Fruit fly (Drosophila melanogaster) whole organism, embryonic: ENCODE results near the gene CG13917.

Source experiments
- CG10565 ChIP-seq: fragments of 200-800 bp; sonication (Bioruptor generic); optimal IDR thresholded peaks from 3 replicates; lab custom pipeline; 2016; ENCODE audit warnings: missing biosample characterization, mild to moderate bottlenecking, missing genetic modification characterization
- CG10959 ChIP-seq: fragments of 200-800 bp; sonication (Bioruptor generic); IDR thresholded peaks from 2 replicates; pipeline ENCODE4 v1.3.6; 2022; ENCODE audit warnings: missing biosample characterization, missing genetic modification characterization
- CG12391 ChIP-seq: fragments of 200-800 bp; sonication (Bioruptor generic); optimal IDR thresholded peaks from 3 replicates; lab custom pipeline; 2018; ENCODE audit warnings: missing biosample characterization, mild to moderate bottlenecking, missing genetic modification characterization, moderate library complexity
- CG13775 ChIP-seq: fragments of 200-800 bp; sonication (Bioruptor generic); optimal IDR thresholded peaks from 3 replicates; lab custom pipeline; 2017; ENCODE audit warnings: missing biosample characterization, mild to moderate bottlenecking, missing genetic modification characterization
- CG15601 ChIP-seq: fragments of 200-800 bp; sonication (Bioruptor generic); optimal IDR thresholded peaks from 3 replicates; lab custom pipeline; 2019; ENCODE audit warnings: missing biosample characterization, mild to moderate bottlenecking, missing genetic modification characterization, moderate library complexity
- CG31441 ChIP-seq: fragments of 200-800 bp; sonication (Bioruptor generic); IDR thresholded peaks from 2 replicates; pipeline ENCODE4 v1.3.6; 2022; ENCODE audit warnings: missing biosample characterization, missing genetic modification characterization
- CG34376 ChIP-seq: fragments of 200-800 bp; sonication (Bioruptor generic); optimal IDR thresholded peaks from 2 replicates; lab custom pipeline; 2018; ENCODE audit warnings: missing biosample characterization, mild to moderate bottlenecking, missing genetic modification characterization
- CG4282 ChIP-seq: fragments of 200-800 bp; sonication (Bioruptor generic); optimal IDR thresholded peaks from 2 replicates; lab custom pipeline; 2016; ENCODE audit warnings: missing biosample characterization, missing genetic modification characterization
- CG4424 ChIP-seq: fragments of 200-800 bp; sonication (Bioruptor generic); optimal IDR thresholded peaks from 3 replicates; lab custom pipeline; 2016; ENCODE audit warnings: missing biosample characterization, missing genetic modification characterization
- CG6791 ChIP-seq: fragments of 200-800 bp; sonication (Bioruptor generic); IDR thresholded peaks from 3 replicates; pipeline ENCODE4 v1.3.6; 2022; ENCODE audit warnings: missing biosample characterization, missing genetic modification characterization; ENCODE audit not compliant: partially characterized antibody
- CG6854 ChIP-seq: fragments of 200-800 bp; sonication (Bioruptor generic); optimal IDR thresholded peaks from 3 replicates; lab custom pipeline; 2017; ENCODE audit warnings: missing biosample characterization, mild to moderate bottlenecking, missing genetic modification characterization
- CG7786 ChIP-seq: fragments of 200-800 bp; sonication (Bioruptor generic); optimal IDR thresholded peaks from 2 replicates; lab custom pipeline; 2016; ENCODE audit warnings: missing biosample characterization, missing genetic modification characterization
- CG9817 ChIP-seq: fragments of 200-800 bp; sonication (Bioruptor generic); optimal IDR thresholded peaks from 2 replicates; lab custom pipeline; 2018; ENCODE audit warnings: missing biosample characterization, mild to moderate bottlenecking, missing genetic modification characterization, moderate library complexity
- CG9876 ChIP-seq: fragments of 200-800 bp; sonication (Bioruptor generic); optimal IDR thresholded peaks from 2 replicates; lab custom pipeline; 2016; ENCODE audit warnings: missing biosample characterization, missing genetic modification characterization
- Ets97D ChIP-seq: fragments of 200-800 bp; sonication (Bioruptor generic); optimal IDR thresholded peaks from 3 replicates; lab custom pipeline; 2016; ENCODE audit warnings: missing biosample characterization, missing genetic modification characterization
- Gug ChIP-seq: fragments of 200-800 bp; sonication (Bioruptor generic); IDR thresholded peaks from 4 replicates; pipeline ENCODE4 v1.3.6; 2022; ENCODE audit warnings: missing biosample characterization, missing genetic modification characterization
- HHEX ChIP-seq: fragments of 200-800 bp; sonication (Bioruptor generic); optimal IDR thresholded peaks from 3 replicates; lab custom pipeline; 2017; ENCODE audit warnings: missing biosample characterization, mild to moderate bottlenecking, missing genetic modification characterization, missing genetic modification reagents
- Hey ChIP-seq: fragments of 200-800 bp; sonication (Bioruptor generic); optimal IDR thresholded peaks from 3 replicates; lab custom pipeline; 2018; ENCODE audit warnings: missing biosample characterization, mild to moderate bottlenecking, missing genetic modification characterization
- Hr39 ChIP-seq: fragments of >200 bp; optimal IDR thresholded peaks from 2 replicates; lab custom pipeline; 2017
- Jarid2 ChIP-seq: fragments of 200-800 bp; sonication (Bioruptor generic); optimal IDR thresholded peaks from 3 replicates; lab custom pipeline; 2017; ENCODE audit warnings: mild to moderate bottlenecking, missing biosample characterization, missing genetic modification reagents, missing genetic modification characterization
- YL-1 ChIP-seq: fragments of 200-800 bp; sonication (Bioruptor generic); optimal IDR thresholded peaks from 3 replicates; lab custom pipeline; 2017; ENCODE audit warnings: missing biosample characterization, mild to moderate bottlenecking, missing genetic modification characterization
- ab ChIP-seq: fragments of 200-800 bp; sonication (Bioruptor generic); optimal IDR thresholded peaks from 2 replicates; lab custom pipeline; 2016; ENCODE audit warnings: missing biosample characterization, missing genetic modification characterization
- abd-A ChIP-seq: fragments of 200-800 bp; sonication (Bioruptor generic); optimal IDR thresholded peaks from 3 replicates; lab custom pipeline; 2019; ENCODE audit warnings: missing biosample characterization, mild to moderate bottlenecking, missing genetic modification characterization, moderate library complexity
- ap ChIP-seq: fragments of 200-800 bp; sonication (Bioruptor generic); IDR thresholded peaks from 2 replicates; pipeline ENCODE4 v1.3.6; 2022; ENCODE audit warnings: missing biosample characterization, missing genetic modification characterization
- ash1 ChIP-seq: fragments of 200-800 bp; sonication (Bioruptor generic); optimal IDR thresholded peaks from 2 replicates; lab custom pipeline; 2018; ENCODE audit warnings: missing biosample characterization, mild to moderate bottlenecking, missing genetic modification characterization
- cas ChIP-seq: fragments of 200-800 bp; sonication (Bioruptor generic); IDR thresholded peaks from 2 replicates; pipeline ENCODE4 v1.3.6; 2022; ENCODE audit warnings: missing biosample characterization, missing genetic modification characterization
- corto ChIP-seq: fragments of 200-800 bp; sonication (Bioruptor generic); optimal IDR thresholded peaks from 2 replicates; lab custom pipeline; 2016; ENCODE audit warnings: missing biosample characterization, mild to moderate bottlenecking, missing genetic modification characterization, moderate library complexity
- dimm ChIP-seq: fragments of 200-800 bp; sonication (Bioruptor generic); IDR thresholded peaks from 2 replicates; pipeline ENCODE4 v1.3.6; 2022; ENCODE audit warnings: missing biosample characterization, missing genetic modification characterization
- dm ChIP-seq: fragments of 200-800 bp; sonication (Bioruptor generic); optimal IDR thresholded peaks from 3 replicates; lab custom pipeline; 2016; ENCODE audit warnings: missing biosample characterization, missing genetic modification characterization
- ham ChIP-seq: fragments of 200-800 bp; sonication (Bioruptor generic); IDR thresholded peaks from 2 replicates; pipeline ENCODE4 v1.3.6; 2022; ENCODE audit warnings: missing biosample characterization, missing genetic modification characterization
- lab ChIP-seq: fragments of 200-800 bp; sonication (Bioruptor generic); optimal IDR thresholded peaks from 3 replicates; lab custom pipeline; 2017; ENCODE audit warnings: missing biosample characterization, missing genetic modification characterization, mild to moderate bottlenecking, moderate library complexity, missing genetic modification reagents
- lov ChIP-seq, 2 experiments: fragments of 200-800 bp in 1 of 2; fragments of >200 bp in 1 of 2; sonication (Bioruptor generic) in 1 of 2; IDR thresholded peaks in 1 of 2; optimal IDR thresholded peaks in 1 of 2; 2 replicates in 1 of 2; 3 replicates in 1 of 2; pipeline versions ENCODE4 v1.3.6 to Lab custom; 2017 to 2022; ENCODE audit warnings: missing biosample characterization in 1 of 2, missing genetic modification characterization in 1 of 2
- luna ChIP-seq: fragments of 200-800 bp; sonication (Bioruptor generic); optimal IDR thresholded peaks from 2 replicates; lab custom pipeline; 2016; ENCODE audit warnings: missing biosample characterization, missing genetic modification characterization
- oc ChIP-seq: fragments of 200-800 bp; sonication (Bioruptor generic); optimal IDR thresholded peaks from 2 replicates; lab custom pipeline; 2018; ENCODE audit warnings: missing biosample characterization, mild to moderate bottlenecking, missing genetic modification characterization, moderate library complexity
- odd ChIP-seq: fragments of 200-800 bp; sonication (Bioruptor generic); optimal IDR thresholded peaks from 2 replicates; lab custom pipeline; 2017; ENCODE audit warnings: missing biosample characterization, mild to moderate bottlenecking, missing genetic modification characterization
- org-1 ChIP-seq: fragments of 200-800 bp; sonication (Bioruptor generic); optimal IDR thresholded peaks from 2 replicates; lab custom pipeline; 2017; ENCODE audit warnings: missing biosample characterization, missing genetic modification characterization
- salm ChIP-seq: fragments of 200-800 bp; sonication (Bioruptor generic); optimal IDR thresholded peaks from 2 replicates; lab custom pipeline; 2018; ENCODE audit warnings: missing biosample characterization, mild to moderate bottlenecking, missing genetic modification characterization
- sc ChIP-seq, 3 experiments: fragments of >200 bp in 2 of 3; fragments of 200-800 bp in 1 of 3; sonication (Bioruptor generic) in 1 of 3; optimal IDR thresholded peaks; 2 replicates in 2 of 3; 3 replicates in 1 of 3; lab custom pipeline; 2017; ENCODE audit warnings: mild to moderate bottlenecking in 1 of 3, missing biosample characterization in 1 of 3, missing genetic modification characterization in 1 of 3, missing genetic modification reagents in 1 of 3
- scrt ChIP-seq: fragments of 200-800 bp; sonication (Bioruptor generic); optimal IDR thresholded peaks from 2 replicates; lab custom pipeline; 2018; ENCODE audit warnings: missing biosample characterization, mild to moderate bottlenecking, missing genetic modification characterization, moderate library complexity
- sisA ChIP-seq: fragments of 200-800 bp; sonication (Bioruptor generic); IDR thresholded peaks from 2 replicates; pipeline ENCODE4 v1.3.6; 2022; ENCODE audit warnings: missing biosample characterization, missing genetic modification characterization
- sob ChIP-seq: fragments of 200-800 bp; sonication (Bioruptor generic); IDR thresholded peaks from 2 replicates; pipeline ENCODE4 v1.3.6; 2022; ENCODE audit warnings: missing biosample characterization, missing genetic modification characterization
- sqz ChIP-seq: fragments of 200-800 bp; sonication (Bioruptor generic); optimal IDR thresholded peaks from 3 replicates; lab custom pipeline; 2018; ENCODE audit warnings: missing biosample characterization, mild to moderate bottlenecking, missing genetic modification characterization
- ssp ChIP-seq: fragments of 200-800 bp; sonication (Bioruptor generic); IDR thresholded peaks from 2 replicates; pipeline ENCODE4 v1.3.6; 2022; ENCODE audit warnings: missing biosample characterization, missing genetic modification characterization
- sug ChIP-seq: fragments of 200-800 bp; optimal IDR thresholded peaks from 2 replicates; lab custom pipeline; 2019; ENCODE audit warnings: missing biosample characterization, mild to moderate bottlenecking, missing genetic modification characterization, moderate library complexity
- tna ChIP-seq: fragments of 200-800 bp; sonication (Bioruptor generic); IDR thresholded peaks from 2 replicates; pipeline ENCODE4 v1.3.6; 2022; ENCODE audit warnings: missing biosample characterization, missing genetic modification characterization; ENCODE audit not compliant: partially characterized antibody
- tx ChIP-seq: fragments of 200-800 bp; sonication (Bioruptor generic); optimal IDR thresholded peaks from 2 replicates; lab custom pipeline; 2016; ENCODE audit warnings: missing biosample characterization, missing genetic modification characterization
- z ChIP-seq: fragments of 200-800 bp; sonication (Bioruptor generic); IDR thresholded peaks from 3 replicates; pipeline ENCODE4 v1.3.6; 2022; ENCODE audit warnings: missing biosample characterization, missing genetic modification characterization
- zen ChIP-seq: fragments of 200-800 bp; sonication (Bioruptor generic); optimal IDR thresholded peaks from 3 replicates; lab custom pipeline; 2018; ENCODE audit warnings: missing biosample characterization, mild to moderate bottlenecking, missing genetic modification characterization, moderate library complexity

CG13917 gene

DNA sequence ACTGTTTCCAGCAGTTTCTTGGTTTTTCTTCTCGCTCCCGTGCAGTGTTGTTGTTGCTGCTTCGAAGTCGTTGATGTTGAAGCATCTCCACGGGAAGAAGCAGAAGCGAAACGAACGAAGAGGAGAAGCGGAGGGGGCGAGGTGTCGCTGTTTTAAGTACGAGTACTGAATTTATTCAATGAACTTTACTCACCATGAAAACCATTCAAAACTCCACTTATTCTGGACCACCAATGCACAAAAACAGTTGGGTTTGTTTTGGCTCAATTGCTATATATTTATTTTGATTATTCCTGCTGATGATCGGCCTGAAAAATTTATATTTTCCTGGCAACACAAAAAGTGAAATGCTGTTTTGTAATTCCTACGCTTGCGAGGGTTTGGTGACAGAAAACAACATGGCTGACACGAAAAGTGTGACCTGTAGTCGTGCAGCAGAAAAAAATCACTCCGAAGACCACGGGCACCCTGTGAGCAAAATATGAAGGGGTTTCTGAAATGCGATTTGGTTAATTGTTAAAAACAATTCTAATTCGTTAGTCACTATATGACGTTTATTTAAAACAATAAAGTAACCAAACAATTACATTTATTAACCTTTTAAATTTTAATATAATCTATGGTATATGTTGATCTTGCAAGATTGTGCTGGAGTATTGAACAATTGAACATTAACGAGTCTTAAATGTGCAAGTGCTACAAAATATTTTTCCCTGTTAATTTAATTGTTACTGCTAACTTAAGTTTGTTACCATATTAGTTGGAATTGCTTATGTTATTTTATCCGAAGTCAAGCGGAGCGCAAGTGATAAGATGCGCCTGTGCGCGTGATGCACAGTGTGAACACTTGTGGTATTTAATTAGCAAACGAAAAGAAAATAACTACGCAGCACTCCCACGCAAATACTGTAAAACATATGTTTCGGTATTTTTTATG lies 8.0 kb upstream of the CG13917 start, which contains the start of gene CG7879 (continued):
- no peak for TF ChIP-seq scrt (GFP tag; lab: Kevin White, UChicago)
- no peak for TF ChIP-seq CG7786
- TF ChIP-seq CG4282 (GFP tag; lab: Kevin White, UChicago): no peak
- peak; percentile 54 for TF ChIP-seq CG12391 (tag; lab: Kevin White, UChicago)
- TF ChIP-seq cas (GFP tag; lab: Robert Waterston, UW): no peak
- TF ChIP-seq tx (GFP tag; lab: Kevin White, UChicago): no peak
- TF ChIP-seq ham (GFP tag; lab: Robert Waterston, UW): no peak
- TF ChIP-seq luna: no peak
- TF ChIP-seq Hr39 (lab: Kevin White, UChicago): no peak
- TF ChIP-seq CG6854 (GFP tag; lab: Kevin White, UChicago): peak; percentile 18
- no peak for TF ChIP-seq Hey (tag; lab: Kevin White, UChicago)
- TF ChIP-seq odd: no peak
- TF ChIP-seq tna: no peak
- no peak for TF ChIP-seq abd-A (tag; lab: Kevin White, UChicago)
- TF ChIP-seq oc (tag; lab: Kevin White, UChicago): no peak
- peak; percentile 25 for TF ChIP-seq sisA
- TF ChIP-seq ssp (GFP tag; lab: Robert Waterston, UW): peak; percentile 89
- TF ChIP-seq sug (tag; lab: Kevin White, UChicago): peak; percentile 7
- peak; percentile 19; the same call in 1 of the 4 replicates for TF ChIP-seq Gug (GFP tag; lab: Robert Waterston, UW)
- TF ChIP-seq CG10959 (GFP tag; lab: Robert Waterston, UW): no peak
- no peak for TF ChIP-seq lov (optimal IDR thresholded peaks at IDR 0.05; lab: Kevin White, UChicago)
- TF ChIP-seq lov (GFP tag; IDR thresholded peaks at IDR 0.05; lab: Robert Waterston, UW): no peak
- no peak for TF ChIP-seq ab (GFP tag; lab: Kevin White, UChicago)
- TF ChIP-seq sc (optimal IDR thresholded peaks at IDR 0.05; lab: Kevin White, UChicago): no peak
- TF ChIP-seq sc (GFP tag; optimal IDR thresholded peaks at IDR 0.05; lab: Kevin White, UChicago): no peak
- TF ChIP-seq YL-1 (GFP tag; lab: Kevin White, UChicago): peak; percentile 91
- TF ChIP-seq sob (GFP tag; lab: Robert Waterston, UW): 0 out of 2 replicates have a peak, but pooled peaks have one; percentile 18
- TF ChIP-seq CG15601 (tag; lab: Kevin White, UChicago): no peak
- TF ChIP-seq CG6791: 0 out of 3 replicates have a peak, but pooled peaks have one; percentile 35
- TF ChIP-seq CG34376: peak; percentile 42
- TF ChIP-seq CG9817 (tag; lab: Kevin White, UChicago): peak; percentile 25
- TF ChIP-seq Ets97D (GFP tag; lab: Kevin White, UChicago): peak; percentile 28
- TF ChIP-seq CG31441: no peak; the same call in 1 of the 2 replicates
- peak; percentile 14 for TF ChIP-seq dm
- TF ChIP-seq ash1: no peak
- no peak for TF ChIP-seq org-1 (GFP tag; lab: Kevin White, UChicago)
- TF ChIP-seq dimm (GFP tag; lab: Robert Waterston, UW): no peak
- no peak for TF ChIP-seq CG9876 (GFP tag; lab: Kevin White, UChicago)
- TF ChIP-seq salm (tag; lab: Kevin White, UChicago): peak; percentile 9
- no peak for TF ChIP-seq ap (GFP tag; lab: Robert Waterston, UW)
- peak; percentile 22 for TF ChIP-seq CG13775 (GFP tag; lab: Kevin White, UChicago)
- no peak for TF ChIP-seq CG10565
- no peak for TF ChIP-seq zen (tag; lab: Kevin White, UChicago)
- TF ChIP-seq HHEX (GFP tag; lab: Kevin White, UChicago): peak; percentile 22
- TF ChIP-seq corto (GFP tag; lab: Kevin White, UChicago): no peak
- no peak for TF ChIP-seq sqz (GFP tag; lab: Kevin White, UChicago)
- peak; percentile 36 for TF ChIP-seq CG4424 (GFP tag; lab: Kevin White, UChicago)
- TF ChIP-seq lab: peak; percentile 42
- no peak for TF ChIP-seq z (GFP tag; lab: Robert Waterston, UW)
- peak; percentile 31 for TF ChIP-seq Jarid2 (GFP tag; lab: Kevin White, UChicago)
